Worm (Caenorhabditis elegans): ENCODE data around the gene bath-38.

DNA sequence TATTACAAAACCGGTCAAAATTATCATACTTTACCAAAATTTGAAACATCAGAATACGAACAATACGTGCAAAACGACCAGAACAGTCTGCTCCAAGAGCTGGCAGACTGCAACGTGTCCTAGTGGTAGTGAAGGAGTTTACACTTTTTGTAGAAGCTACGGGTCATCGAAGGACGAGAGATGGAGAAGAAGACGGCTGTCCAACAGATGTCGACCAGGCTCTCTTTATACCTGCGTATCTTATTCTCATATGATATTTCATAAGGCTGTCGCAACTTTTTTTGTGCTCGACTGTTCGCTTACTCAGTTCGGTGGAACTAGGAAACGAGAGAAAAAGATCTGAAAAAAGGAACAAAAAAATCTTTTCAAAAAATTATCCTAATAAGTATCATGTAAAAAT, 5.3 kb downstream of the bath-38 start, which contains the start of gene let-268:
- TF ChIP-seq pha-4 (tag; optimal IDR thresholded peaks at IDR 0.05) (no peak), elt-3 (tag; optimal IDR thresholded peaks at IDR 0.05) (no peak), zag-1 (tag; optimal IDR thresholded peaks at IDR 0.05) (no peak), unc-62 (GFP tag; optimal IDR thresholded peaks at IDR 0.05) (no peak), nhr-25 (tag; optimal IDR thresholded peaks at IDR 0.05) (no peak), elt-2 (tag; optimal IDR thresholded peaks at IDR 0.05) (no peak), ama-1 (optimal IDR thresholded peaks at IDR 0.05) (no peak), nhr-28 (tag; optimal IDR thresholded peaks at IDR 0.05) (no peak), lin-39 (tag; optimal IDR thresholded peaks at IDR 0.05) (no peak), nfya-1 (tag; optimal IDR thresholded peaks at IDR 0.05; ENCODE audit: insufficient read depth) (peak; percentile 2), fos-1 (tag; optimal IDR thresholded peaks at IDR 0.05) (no peak), fkh-10 (GFP tag; optimal IDR thresholded peaks at IDR 0.05) (no peak), egl-27 (tag; optimal IDR thresholded peaks at IDR 0.05) (no peak), nhr-67 (tag; optimal IDR thresholded peaks at IDR 0.05) (no peak)

Data from whole organism, L3 larva.